Fruit fly (Drosophila melanogaster) ovary, adult (tissue): ENCODE measurements around the gene CG5715.

Source experiments
- CG17801 ChIP-seq: fragments of 200-800 bp; optimal IDR thresholded peaks from 2 replicates; lab custom pipeline; 2019; ENCODE audit warnings: missing biosample characterization, mild to moderate bottlenecking, missing genetic modification characterization, moderate library complexity; ENCODE audit not compliant: partially characterized antibody

The CG5715 gene

dm6 chr3R:24294784-24295555 lies 771 bp upstream of the CG5715 start, which contains the start of gene crb:
Gene crb, plus strand, starts transcription at chr3R:24295078.
- peak; percentile 76 for TF ChIP-seq CG17801

DNA sequence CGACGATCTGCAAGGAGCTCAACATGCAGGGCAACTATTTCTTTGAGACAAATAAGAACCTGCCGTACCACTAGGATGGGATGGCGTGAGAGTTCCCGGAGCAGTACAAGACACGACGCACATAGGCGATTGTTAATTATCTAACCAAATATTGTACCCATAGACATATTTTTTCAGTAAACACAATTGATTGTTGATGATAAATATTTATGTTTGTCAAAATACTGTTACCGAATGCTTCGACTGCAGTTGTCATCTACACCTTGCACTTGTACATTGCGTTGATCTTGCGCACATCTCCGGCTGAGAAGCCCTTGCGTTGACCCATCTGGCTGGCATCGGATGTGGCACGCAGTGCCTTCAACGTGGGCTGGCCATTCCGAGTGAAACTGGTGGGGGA lies 1.0 kb downstream of the CG5715 start:
- TF ChIP-seq CG17801 = no peak

DNA sequence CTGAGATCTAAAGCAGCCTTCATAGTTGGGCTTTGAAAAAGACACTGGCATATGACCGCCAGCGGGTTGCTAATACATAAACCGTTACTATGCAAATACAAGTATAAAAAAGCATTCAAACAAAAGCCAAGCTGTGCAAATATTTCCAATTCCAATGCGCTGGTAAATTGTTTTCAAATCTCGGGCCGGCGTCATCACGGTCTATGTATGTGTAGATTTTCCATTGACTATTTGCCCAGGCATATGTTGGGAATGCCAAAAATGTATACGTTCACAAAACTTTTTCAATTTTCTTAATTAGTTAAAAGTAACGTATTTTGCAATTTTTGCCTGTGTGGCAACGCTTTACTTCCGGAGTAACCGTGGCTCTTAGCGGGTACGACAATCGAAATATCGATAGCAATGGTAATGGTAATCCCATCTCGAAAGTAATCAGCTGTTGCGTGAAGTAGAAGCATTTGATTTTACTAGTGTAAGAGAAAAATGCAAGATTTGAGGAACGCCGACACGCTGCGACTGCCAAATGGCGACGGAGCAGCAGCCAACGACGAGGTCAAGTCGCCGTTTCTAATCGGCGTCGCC lies 4.3 kb downstream of the CG5715 start, which contains the start of the genes CG34290 and Uck:
Gene CG34290 (minus strand): TSS at position 51 of the 582 bp plus-strand sequence.
Gene Uck (plus strand): TSS at position 405 of the 582 bp plus-strand sequence.
- TF ChIP-seq CG17801 = peak; percentile 73

- no peak for TF ChIP-seq CG17801
Observed at dm6 chr3R:24287157-24287556, 7.0 kb downstream of the CG5715 start.

dm6 chr3R:24285423-24285822 lies 8.8 kb downstream of the CG5715 start:
- TF ChIP-seq CG17801 = no peak

DNA sequence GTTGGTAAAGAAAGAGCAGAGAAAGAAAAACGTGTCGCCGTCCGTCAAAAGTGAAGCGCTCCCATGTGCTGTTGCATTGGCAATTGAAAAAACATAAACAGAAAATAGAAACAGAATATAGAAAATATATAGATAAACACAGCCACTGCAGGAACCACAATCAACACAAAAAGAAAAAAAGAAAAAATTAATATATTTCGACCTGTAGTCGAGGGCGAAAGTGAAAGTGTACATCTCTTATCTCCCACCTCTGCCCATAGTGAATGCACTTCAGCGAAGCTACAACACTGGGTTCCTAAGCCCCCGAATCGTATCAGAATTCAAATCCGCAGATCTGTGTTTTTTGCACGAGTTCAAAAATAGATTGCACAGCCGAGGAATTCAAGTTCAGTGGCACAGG lies 10.0 kb downstream of the CG5715 start:
- TF ChIP-seq CG17801 = no peak

DNA sequence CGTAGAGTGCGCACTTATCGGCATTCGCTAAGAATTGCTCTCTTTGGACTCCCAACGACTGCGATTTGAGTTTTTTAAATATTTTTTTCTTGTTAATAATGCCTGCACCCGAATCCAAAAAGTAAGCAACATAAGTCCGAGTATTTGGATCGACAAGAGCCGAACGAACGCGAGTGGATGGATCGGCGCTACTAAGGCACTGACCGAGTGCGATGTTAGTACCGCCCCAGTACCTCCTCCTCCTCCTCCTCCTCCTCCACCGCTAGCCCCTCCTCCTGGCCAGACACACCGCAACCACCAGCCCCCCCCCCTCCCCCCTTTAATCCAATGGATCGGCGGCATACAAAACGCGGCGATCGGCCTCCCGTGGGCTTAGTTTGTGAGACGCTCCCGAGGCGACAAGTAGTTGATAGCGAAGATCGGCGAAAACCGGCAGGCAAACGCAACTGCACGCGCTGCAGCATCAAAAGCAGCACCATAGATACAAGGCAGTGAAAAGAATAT lies 10.6 kb downstream of the CG5715 start, which contains the start of gene CG6356:
Gene CG6356 (plus strand): TSS at position 374 of the 504 bp plus-strand sequence.
- TF ChIP-seq CG17801 = no peak

- no peak for TF ChIP-seq CG17801
Observed at dm6 chr3R:24282567-24283324, 11.5 kb downstream of the CG5715 start.

- TF ChIP-seq CG17801 = no peak
Observed at dm6 chr3R:24279291-24279690, 14.9 kb downstream of the CG5715 start, which contains the start of gene shps. Gene shps, plus strand, starts transcription at chr3R:24279572.

DNA sequence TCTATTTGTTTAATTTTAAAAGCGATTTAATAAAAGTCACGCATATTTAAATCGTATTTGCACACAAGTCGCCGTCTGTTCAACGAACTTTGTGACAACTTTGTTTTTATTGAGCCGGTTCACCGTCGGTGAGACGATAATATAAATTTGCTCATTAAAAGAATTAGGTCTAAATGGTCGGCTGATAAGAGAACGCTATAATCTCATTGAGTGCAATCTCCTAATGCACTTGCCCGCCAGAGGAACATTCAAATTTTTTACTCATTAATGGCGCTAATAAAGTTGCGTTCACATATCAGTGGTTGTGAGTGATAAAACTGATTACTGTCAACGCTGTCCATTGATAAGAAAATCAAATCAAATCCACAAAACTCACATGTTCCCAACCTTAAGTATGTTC lies 15.5 kb downstream of the CG5715 start:
- TF ChIP-seq CG17801 = peak; percentile 45

DNA sequence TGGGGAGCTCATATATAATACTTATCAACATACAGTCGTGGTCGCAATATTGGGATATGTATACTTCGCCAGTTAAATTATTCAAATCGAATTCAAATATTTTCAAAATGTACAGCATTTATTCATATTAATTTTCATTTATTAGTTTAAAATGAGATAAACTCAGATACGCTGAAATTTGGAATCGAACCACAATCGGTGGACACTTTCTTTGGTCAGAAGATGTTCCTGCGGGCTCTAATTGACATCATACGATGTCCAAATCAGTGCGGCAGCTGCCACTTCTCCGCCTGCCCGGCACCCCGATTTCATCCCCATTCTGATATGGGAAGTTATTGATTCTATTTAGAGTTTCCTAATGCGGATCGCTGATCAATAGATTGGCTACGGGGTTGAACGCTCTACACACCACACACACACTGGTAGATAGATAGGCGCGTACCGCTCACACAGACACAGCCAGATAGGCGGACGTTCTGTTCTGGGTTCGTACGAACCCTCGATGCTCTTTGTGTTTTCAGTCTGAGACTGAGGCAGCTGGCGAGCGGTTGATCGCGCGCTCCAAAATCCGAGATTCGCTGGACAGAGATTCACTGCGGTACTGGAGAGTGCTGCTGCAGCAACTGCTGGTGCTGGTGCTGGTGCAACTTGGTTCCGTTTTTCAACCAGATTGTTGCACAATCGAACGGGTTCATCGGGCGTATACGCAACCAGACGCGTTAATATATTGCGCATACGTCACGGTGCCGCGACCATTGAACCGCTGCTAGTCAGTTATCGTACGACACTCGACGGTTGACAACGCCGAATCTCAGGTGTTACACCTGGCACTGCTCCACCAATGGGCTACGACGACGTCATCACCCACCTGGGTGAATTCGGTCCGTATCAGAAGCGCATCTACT lies 17.8 kb downstream of the CG5715 start, which contains the start of gene Orct:
Gene Orct (plus strand): TSS at position 157 of the 905 bp plus-strand sequence.
- TF ChIP-seq CG17801 = no peak

- TF ChIP-seq CG17801 = no peak
Observed at dm6 chr3R:24275463-24275862, 18.7 kb downstream of the CG5715 start.

- no peak for TF ChIP-seq CG17801
Observed at dm6 chr3R:24274212-24274611, 20.0 kb downstream of the CG5715 start.

dm6 chr3R:24272775-24273290 lies 21.4 kb downstream of the CG5715 start, which contains the start of gene Orct2:
Gene Orct2, plus strand, starts transcription at chr3R:24273029.
- TF ChIP-seq CG17801 = peak; percentile 37

DNA sequence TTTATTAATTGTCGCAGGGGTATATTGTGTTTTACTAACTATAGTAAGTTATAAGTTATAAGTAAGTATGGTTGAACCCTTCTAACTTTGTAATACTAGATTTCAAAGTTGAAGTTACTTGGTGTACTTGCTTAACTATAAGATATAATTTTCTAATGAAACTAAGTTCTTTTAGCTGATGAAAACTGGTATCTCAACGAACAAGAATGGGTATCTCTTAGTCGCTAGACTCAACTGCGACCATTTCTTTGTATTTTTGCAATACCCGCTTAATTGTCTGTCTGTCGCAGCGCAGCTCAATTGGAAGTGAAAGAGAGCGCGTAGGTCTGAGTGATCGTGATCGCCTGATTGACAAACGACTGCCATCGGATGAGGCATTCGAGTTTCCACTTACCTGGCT lies 22.0 kb downstream of the CG5715 start:
- TF ChIP-seq CG17801 = peak; percentile 58
